Worm (Caenorhabditis elegans) whole organism, L1 larva: ENCODE results near the gene daf-10.

Experiments used
- ama-1 ChIP-seq: fragments of 150-350 bp; optimal IDR thresholded peaks from 2 replicates; lab custom pipeline; 2014
- hlh-4 ChIP-seq: sonication (generic microtip); optimal IDR thresholded peaks from 2 replicates; lab custom pipeline; 2016; ENCODE audit warnings: mild to moderate bottlenecking, missing genetic modification characterization, missing compliant biosample characterization

DNA sequence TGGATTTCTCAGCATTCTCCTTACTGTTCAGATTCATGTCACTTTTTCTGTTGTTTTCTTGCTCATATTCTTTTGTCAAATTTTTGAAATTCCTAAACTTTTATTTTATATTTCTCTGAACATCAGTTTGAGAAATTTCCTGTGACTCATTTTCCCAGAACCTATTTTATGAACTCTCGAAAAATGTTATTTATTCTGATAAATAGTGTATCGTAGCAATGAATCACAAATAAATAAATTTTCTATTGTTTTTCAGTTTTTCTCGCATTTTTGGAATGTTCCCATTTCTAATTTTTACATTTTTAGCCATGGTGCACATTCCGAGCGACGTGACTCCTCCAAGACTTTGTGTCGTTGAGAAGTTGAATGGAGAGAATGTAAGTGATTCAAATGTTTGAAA is 27.2 kb downstream of the daf-10 start, which contains the start of gene nrfl-1:
- TF ChIP-seq hlh-4 (tag; lab: Kevin White, UChicago): no peak
- no peak for TF ChIP-seq ama-1
